Worm (Caenorhabditis elegans) whole organism, young adult: ENCODE results near the gene F14F7.5.

ENCODE experiments used
- F23B12.7 ChIP-seq: sonication (generic microtip); optimal IDR thresholded peaks from 2 replicates; lab custom pipeline; 2017; ENCODE audit warnings: missing genetic modification characterization, mild to moderate bottlenecking, missing compliant biosample characterization, antibody characterized with exemption, moderate library complexity; ENCODE audit not compliant: insufficient read depth
- T26A5.8 ChIP-seq: sonication (generic microtip); optimal IDR thresholded peaks from 2 replicates; lab custom pipeline; 2016; ENCODE audit warnings: missing genetic modification characterization, missing compliant biosample characterization
- let-607 ChIP-seq, 2 experiments: fragments of 200-800 bp in 1 of 2; sonication (Bioruptor generic) in 1 of 2; sonication (generic microtip) in 1 of 2; optimal IDR thresholded peaks; 2 replicates each; lab custom pipeline; 2016 to 2018; ENCODE audit warnings: mild to moderate bottlenecking in 2 of 2, missing compliant biosample characterization in 2 of 2, missing genetic modification characterization in 2 of 2, moderate library complexity in 2 of 2, missing genotype in 1 of 2
- lin-35 ChIP-seq, 3 experiments: fragments of 150-350 bp in 2 of 3; sonication (generic microtip) in 1 of 3; optimal IDR thresholded peaks; 2 replicates each; lab custom pipeline; 2014 to 2018; ENCODE audit warnings: missing biosample characterization in 3 of 3, missing genetic modification characterization in 3 of 3, missing genetic modification reagents in 3 of 3
- snpc-1.3 ChIP-seq: sonication (generic microtip); optimal IDR thresholded peaks from 2 replicates; lab custom pipeline; 2017; ENCODE audit warnings: missing genetic modification characterization, mild to moderate bottlenecking, missing compliant biosample characterization, antibody characterized with exemption, moderate library complexity, missing genotype, missing genetic modification reagents; ENCODE audit not compliant: insufficient read depth
- tbp1 ChIP-seq: fragments of 200-800 bp; sonication (Bioruptor generic); optimal IDR thresholded peaks from 2 replicates; lab custom pipeline; 2018; ENCODE audit warnings: mild to moderate bottlenecking, missing genetic modification characterization, missing compliant biosample characterization
- tbx-9 ChIP-seq: sonication (generic microtip); optimal IDR thresholded peaks from 2 replicates; lab custom pipeline; 2016; ENCODE audit warnings: borderline replicate concordance, missing genetic modification characterization, inconsistent platforms, missing compliant biosample characterization
- xnd-1 ChIP-seq: sonication (generic microtip); optimal IDR thresholded peaks from 2 replicates; lab custom pipeline; 2016; ENCODE audit warnings: missing genotype, missing genetic modification reagents, missing genetic modification characterization, missing compliant biosample characterization
- ztf-26 ChIP-seq: sonication (generic microtip); optimal IDR thresholded peaks from 2 replicates; lab custom pipeline; 2017; ENCODE audit warnings: missing genetic modification characterization, missing compliant biosample characterization

ce11 chrIII:13058140-13058539 is 26.3 kb downstream of the F14F7.5 start:
- no peak for TF ChIP-seq tbx-9 (tag; lab: Kevin White, UChicago)
- no peak for TF ChIP-seq T26A5.8
- no peak for TF ChIP-seq snpc-1.3 (tag; lab: Kevin White, UChicago)
- TF ChIP-seq F23B12.7 (tag; lab: Kevin White, UChicago) = no peak
- TF ChIP-seq xnd-1 (tag; lab: Kevin White, UChicago) = no peak
- TF ChIP-seq ztf-26 = no peak
- no peak for TF ChIP-seq tbp1 (GFP tag; lab: Kevin White, UChicago)
- TF ChIP-seq let-607 (tag; optimal IDR thresholded peaks at IDR 0.05; lab: Kevin White, UChicago) = no peak
- no peak for TF ChIP-seq lin-35 (GFP tag; optimal IDR thresholded peaks at IDR 0.05; lab: Kevin White, UChicago)
